Fruit fly (Drosophila melanogaster) whole organism, embryonic: ENCODE measurements around the gene CG8765.

Experiments
- CG11085 ChIP-seq: fragments of 200-800 bp; sonication (Bioruptor generic); IDR thresholded peaks from 2 replicates; pipeline ENCODE4 v1.3.6; 2022; ENCODE audit warnings: missing biosample characterization, missing genetic modification characterization
- CG11560 ChIP-seq: fragments of 200-800 bp; sonication (Bioruptor generic); IDR thresholded peaks from 3 replicates; pipeline ENCODE4 v1.3.6; 2022; ENCODE audit warnings: missing biosample characterization, missing genetic modification characterization
- CG12219 ChIP-seq: fragments of 200-800 bp; sonication (Bioruptor generic); optimal IDR thresholded peaks from 3 replicates; lab custom pipeline; 2018; ENCODE audit warnings: missing biosample characterization, mild to moderate bottlenecking, missing genetic modification characterization
- CG12659 ChIP-seq: fragments of 200-800 bp; sonication (Bioruptor generic); optimal IDR thresholded peaks from 3 replicates; lab custom pipeline; 2017; ENCODE audit warnings: mild to moderate bottlenecking, missing biosample characterization, missing genetic modification reagents, missing genetic modification characterization
- CG12769 ChIP-seq: fragments of 200-800 bp; sonication (Bioruptor generic); optimal IDR thresholded peaks from 2 replicates; lab custom pipeline; 2019; ENCODE audit warnings: missing biosample characterization, mild to moderate bottlenecking, missing genetic modification characterization, moderate library complexity
- CG13775 ChIP-seq: fragments of 200-800 bp; sonication (Bioruptor generic); optimal IDR thresholded peaks from 3 replicates; lab custom pipeline; 2017; ENCODE audit warnings: missing biosample characterization, mild to moderate bottlenecking, missing genetic modification characterization
- CG14441 ChIP-seq: fragments of 200-800 bp; sonication (Bioruptor generic); IDR thresholded peaks from 2 replicates; pipeline ENCODE4 v1.3.6; 2022; ENCODE audit warnings: missing biosample characterization, missing genetic modification characterization
- CG14860 ChIP-seq: fragments of 200-800 bp; sonication (Bioruptor generic); IDR thresholded peaks from 3 replicates; pipeline ENCODE4 v1.3.6; 2022; ENCODE audit warnings: missing biosample characterization, missing genetic modification characterization; ENCODE audit not compliant: partially characterized antibody
- CG15514 ChIP-seq: fragments of 200-800 bp; sonication (Bioruptor generic); optimal IDR thresholded peaks from 3 replicates; lab custom pipeline; 2017; ENCODE audit warnings: missing biosample characterization, missing genetic modification characterization, mild to moderate bottlenecking, moderate library complexity, missing genetic modification reagents
- CG18599 ChIP-seq: fragments of 200-800 bp; sonication (Bioruptor generic); optimal IDR thresholded peaks from 3 replicates; lab custom pipeline; 2017; ENCODE audit warnings: missing biosample characterization, missing genetic modification characterization, mild to moderate bottlenecking, moderate library complexity, missing genetic modification reagents
- CG2116 ChIP-seq: fragments of 200-800 bp; sonication (Bioruptor generic); optimal IDR thresholded peaks from 3 replicates; lab custom pipeline; 2018; ENCODE audit warnings: missing biosample characterization, mild to moderate bottlenecking, missing genetic modification characterization
- CG2199 ChIP-seq: fragments of 200-800 bp; sonication (Bioruptor generic); IDR thresholded peaks from 3 replicates; pipeline ENCODE4 v1.3.6; 2022; ENCODE audit warnings: missing biosample characterization, missing genetic modification characterization
- CG3065 ChIP-seq: fragments of 200-800 bp; sonication (Bioruptor generic); optimal IDR thresholded peaks from 2 replicates; lab custom pipeline; 2016; ENCODE audit warnings: missing biosample characterization, missing genetic modification characterization
- CG31441 ChIP-seq: fragments of 200-800 bp; sonication (Bioruptor generic); IDR thresholded peaks from 2 replicates; pipeline ENCODE4 v1.3.6; 2022; ENCODE audit warnings: missing biosample characterization, missing genetic modification characterization
- CG3847 ChIP-seq: fragments of 200-800 bp; sonication (Bioruptor generic); IDR thresholded peaks from 2 replicates; pipeline ENCODE4 v1.3.6; 2022; ENCODE audit warnings: missing biosample characterization, missing genetic modification characterization
- CG6175 ChIP-seq: fragments of 200-800 bp; sonication (Bioruptor generic); IDR thresholded peaks from 3 replicates; pipeline ENCODE4 v1.3.6; 2022; ENCODE audit warnings: missing biosample characterization, missing genetic modification characterization
- CG6254 ChIP-seq: fragments of 200-800 bp; sonication (Bioruptor generic); optimal IDR thresholded peaks from 3 replicates; lab custom pipeline; 2017; ENCODE audit warnings: mild to moderate bottlenecking, missing biosample characterization, missing genetic modification reagents, missing genetic modification characterization
- CG6683 ChIP-seq: fragments of 200-800 bp; sonication (Bioruptor generic); optimal IDR thresholded peaks from 2 replicates; lab custom pipeline; 2017; ENCODE audit warnings: missing biosample characterization, mild to moderate bottlenecking, missing genetic modification characterization, missing genetic modification reagents
- CG7839 ChIP-seq: fragments of 200-800 bp; sonication (Bioruptor generic); optimal IDR thresholded peaks from 3 replicates; lab custom pipeline; 2018; ENCODE audit warnings: missing biosample characterization, mild to moderate bottlenecking, missing genetic modification characterization, moderate library complexity
- CG8765 ChIP-seq: fragments of 200-800 bp; sonication (Bioruptor generic); IDR thresholded peaks from 2 replicates; pipeline ENCODE4 v1.3.6; 2022; ENCODE audit warnings: missing biosample characterization, missing genetic modification characterization
- CG8924 ChIP-seq: fragments of 200-800 bp; optimal IDR thresholded peaks from 3 replicates; lab custom pipeline; 2019; ENCODE audit warnings: missing biosample characterization, mild to moderate bottlenecking, missing genetic modification characterization, moderate library complexity
- CG9215 ChIP-seq: fragments of 200-800 bp; sonication (Bioruptor generic); IDR thresholded peaks from 2 replicates; pipeline ENCODE4 v1.3.6; 2022; ENCODE audit warnings: missing biosample characterization, missing genetic modification characterization
- CG9437 ChIP-seq: fragments of 200-800 bp; sonication (Bioruptor generic); optimal IDR thresholded peaks from 2 replicates; lab custom pipeline; 2018; ENCODE audit warnings: missing biosample characterization, mild to moderate bottlenecking, missing genetic modification characterization
- D19B ChIP-seq: fragments of 200-800 bp; sonication (Bioruptor generic); optimal IDR thresholded peaks from 2 replicates; lab custom pipeline; 2017; ENCODE audit warnings: missing biosample characterization, mild to moderate bottlenecking, missing genetic modification characterization
- Dip2 ChIP-seq: fragments of 200-800 bp; sonication (Bioruptor generic); IDR thresholded peaks from 2 replicates; pipeline ENCODE4 v1.3.6; 2022; ENCODE audit warnings: missing biosample characterization, missing genetic modification characterization
- Ets65A ChIP-seq: fragments of 200-800 bp; sonication (Bioruptor generic); peaks from one replicate; lab custom pipeline; 2016; ENCODE audit warnings: missing biosample characterization, missing genetic modification characterization
- Ets97D ChIP-seq: fragments of 200-800 bp; sonication (Bioruptor generic); optimal IDR thresholded peaks from 3 replicates; lab custom pipeline; 2016; ENCODE audit warnings: missing biosample characterization, missing genetic modification characterization
- Hr78 ChIP-seq, 2 experiments: fragments of 200-800 bp in 1 of 2; fragments of >200 bp in 1 of 2; sonication (Bioruptor generic) in 1 of 2; optimal IDR thresholded peaks; 2 replicates each; lab custom pipeline; 2017 to 2019; ENCODE audit warnings: missing biosample characterization in 2 of 2, missing genetic modification characterization in 2 of 2, mild to moderate bottlenecking in 1 of 2, moderate library complexity in 1 of 2
- Kr ChIP-seq: fragments of 200-800 bp; sonication (Bioruptor generic); optimal IDR thresholded peaks from 2 replicates; lab custom pipeline; 2017; ENCODE audit warnings: missing biosample characterization, mild to moderate bottlenecking, missing genetic modification characterization
- Myb ChIP-seq: fragments of 200-800 bp; sonication (Bioruptor generic); optimal IDR thresholded peaks from 2 replicates; lab custom pipeline; 2016; ENCODE audit warnings: missing biosample characterization, missing genetic modification characterization
- Spps ChIP-seq: fragments of 200-800 bp; sonication (Bioruptor generic); optimal IDR thresholded peaks from 2 replicates; lab custom pipeline; 2018; ENCODE audit warnings: missing biosample characterization, mild to moderate bottlenecking, missing genetic modification characterization
- Ssrp ChIP-seq: fragments of 200-800 bp; sonication (Bioruptor generic); optimal IDR thresholded peaks from 2 replicates; lab custom pipeline; 2018; ENCODE audit warnings: missing biosample characterization, mild to moderate bottlenecking, missing genetic modification characterization, moderate library complexity
- Xrp1 ChIP-seq: fragments of 200-800 bp; sonication (Bioruptor generic); IDR thresholded peaks from 2 replicates; pipeline ENCODE4 v1.3.6; 2022; ENCODE audit warnings: missing biosample characterization, missing genetic modification characterization
- chn ChIP-seq: fragments of 200-800 bp; sonication (Bioruptor generic); optimal IDR thresholded peaks from 2 replicates; lab custom pipeline; 2016; ENCODE audit warnings: missing biosample characterization, missing genetic modification characterization
- dpn ChIP-seq, 2 experiments: fragments of 200-800 bp; sonication (Bioruptor generic); optimal IDR thresholded peaks; 3 replicates each; lab custom pipeline; 2016; ENCODE audit warnings: missing biosample characterization in 2 of 2, missing genetic modification characterization in 2 of 2
- esg ChIP-seq: fragments of 200-800 bp; sonication (Bioruptor generic); conservative IDR thresholded peaks from 2 replicates; pipeline ENCODE4 v1.3.6; 2022; ENCODE audit warnings: missing biosample characterization, missing genetic modification characterization
- grau ChIP-seq: fragments of 200-800 bp; optimal IDR thresholded peaks from 3 replicates; lab custom pipeline; 2019; ENCODE audit warnings: missing biosample characterization, mild to moderate bottlenecking, missing genetic modification characterization, moderate library complexity
- grn ChIP-seq: fragments of 200-800 bp; sonication (Bioruptor generic); optimal IDR thresholded peaks from 3 replicates; lab custom pipeline; 2017; ENCODE audit warnings: missing biosample characterization, missing genetic modification characterization
- jigr1 ChIP-seq: fragments of 200-800 bp; sonication (Bioruptor generic); IDR thresholded peaks from 3 replicates; pipeline ENCODE4 v1.3.6; 2022; ENCODE audit warnings: missing biosample characterization, missing genetic modification characterization
- klu ChIP-seq: fragments of 200-800 bp; sonication (Bioruptor generic); IDR thresholded peaks from 2 replicates; pipeline ENCODE4 v1.3.6; 2022; ENCODE audit warnings: missing biosample characterization, missing genetic modification characterization
- mirr ChIP-seq: fragments of 200-800 bp; sonication (Bioruptor generic); optimal IDR thresholded peaks from 3 replicates; lab custom pipeline; 2018; ENCODE audit warnings: missing biosample characterization, mild to moderate bottlenecking, missing genetic modification characterization
- nerfin-2 ChIP-seq: fragments of 200-800 bp; sonication (Bioruptor generic); IDR thresholded peaks from 2 replicates; pipeline ENCODE4 v1.3.6; 2022; ENCODE audit warnings: missing biosample characterization, missing genetic modification characterization; ENCODE audit not compliant: partially characterized antibody
- salm ChIP-seq: fragments of 200-800 bp; sonication (Bioruptor generic); optimal IDR thresholded peaks from 2 replicates; lab custom pipeline; 2018; ENCODE audit warnings: missing biosample characterization, mild to moderate bottlenecking, missing genetic modification characterization
- sc ChIP-seq, 3 experiments: fragments of >200 bp in 2 of 3; fragments of 200-800 bp in 1 of 3; sonication (Bioruptor generic) in 1 of 3; optimal IDR thresholded peaks; 2 replicates in 2 of 3; 3 replicates in 1 of 3; lab custom pipeline; 2017; ENCODE audit warnings: mild to moderate bottlenecking in 1 of 3, missing biosample characterization in 1 of 3, missing genetic modification characterization in 1 of 3, missing genetic modification reagents in 1 of 3
- scrt ChIP-seq: fragments of 200-800 bp; sonication (Bioruptor generic); optimal IDR thresholded peaks from 2 replicates; lab custom pipeline; 2018; ENCODE audit warnings: missing biosample characterization, mild to moderate bottlenecking, missing genetic modification characterization, moderate library complexity
- sens-2 ChIP-seq: fragments of 200-800 bp; sonication (Bioruptor generic); IDR thresholded peaks from 2 replicates; pipeline ENCODE4 v1.3.6; 2022; ENCODE audit warnings: missing biosample characterization, missing genetic modification characterization
- seq ChIP-seq: fragments of 200-800 bp; sonication (Bioruptor generic); IDR thresholded peaks from 2 replicates; pipeline ENCODE4 v1.3.6; 2022; ENCODE audit warnings: missing biosample characterization, missing genetic modification characterization
- tin ChIP-seq: fragments of 200-800 bp; sonication (Bioruptor generic); optimal IDR thresholded peaks from 3 replicates; lab custom pipeline; 2016; ENCODE audit warnings: missing biosample characterization, missing genetic modification characterization
- tio ChIP-seq: fragments of 200-800 bp; sonication (Bioruptor generic); optimal IDR thresholded peaks from 2 replicates; lab custom pipeline; 2017; ENCODE audit warnings: missing biosample characterization, missing genetic modification characterization, inconsistent platforms
- wek ChIP-seq: fragments of 200-800 bp; sonication (Bioruptor generic); optimal IDR thresholded peaks from 3 replicates; lab custom pipeline; 2018; ENCODE audit warnings: missing biosample characterization, mild to moderate bottlenecking, missing genetic modification characterization, moderate library complexity
- wor ChIP-seq: fragments of 200-800 bp; sonication (Bioruptor generic); IDR thresholded peaks from 2 replicates; pipeline ENCODE4 v1.3.6; 2022; ENCODE audit warnings: missing biosample characterization, missing genetic modification characterization

The CG8765 gene

DNA sequence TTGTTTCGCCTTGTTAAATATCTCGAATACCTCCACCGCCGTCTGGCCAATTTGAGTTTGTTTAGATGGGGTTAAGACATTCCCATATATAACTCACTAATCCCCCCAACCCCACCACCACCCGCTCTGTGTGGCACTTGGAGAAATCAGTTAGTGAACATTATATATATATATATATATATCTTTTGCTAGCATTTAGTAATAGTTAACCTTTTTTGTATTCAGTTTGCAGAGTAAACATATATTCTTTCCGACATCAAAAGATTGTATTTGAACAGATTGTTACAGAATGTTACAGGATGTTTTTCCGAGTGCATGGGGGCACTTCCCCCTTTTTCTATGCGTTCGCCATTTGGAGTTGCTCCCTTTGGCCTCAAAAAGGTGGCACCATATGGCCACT lies 16.7 kb downstream of the CG8765 start (continued):
- no peak for TF ChIP-seq CG9215 (GFP tag; lab: Robert Waterston, UW)
- TF ChIP-seq CG12659 (GFP tag; lab: Kevin White, UChicago): peak; percentile 27
- no peak for TF ChIP-seq klu (GFP tag; lab: Robert Waterston, UW)
- no peak for TF ChIP-seq CG12219 (GFP tag; lab: Kevin White, UChicago)
- TF ChIP-seq tin: peak; percentile 44
- TF ChIP-seq CG18599: peak; percentile 23
- TF ChIP-seq scrt (GFP tag; lab: Kevin White, UChicago): no peak
- TF ChIP-seq CG3065 (GFP tag; lab: Kevin White, UChicago): no peak
- TF ChIP-seq wor (GFP tag; lab: Robert Waterston, UW): peak; percentile 38; the same call in 1 of the 2 replicates
- no peak for TF ChIP-seq CG6683 (GFP tag; lab: Kevin White, UChicago)
- no peak for TF ChIP-seq Ets65A
- no peak for TF ChIP-seq CG13775
- TF ChIP-seq CG8765: no peak
- TF ChIP-seq D19B (GFP tag; lab: Kevin White, UChicago): no peak
- TF ChIP-seq Ets97D (GFP tag; lab: Kevin White, UChicago): no peak
- no peak for TF ChIP-seq Dip2 (GFP tag; lab: Robert Waterston, UW)
- TF ChIP-seq wek (GFP tag; lab: Kevin White, UChicago): no peak
- no peak for TF ChIP-seq chn
- peak; percentile 34 for TF ChIP-seq grau (tag; lab: Kevin White, UChicago)
- peak; percentile 52 for TF ChIP-seq CG7839
- TF ChIP-seq CG2116 (GFP tag; lab: Kevin White, UChicago): no peak
- no peak for TF ChIP-seq sens-2 (GFP tag; lab: Robert Waterston, UW)
- TF ChIP-seq Xrp1 (GFP tag; lab: Robert Waterston, UW): peak; percentile 68
- no peak for TF ChIP-seq grn (GFP tag; lab: Kevin White, UChicago)
- no peak for TF ChIP-seq CG11560 (tag; lab: Robert Waterston, UW)
- TF ChIP-seq CG9437: no peak
- no peak for TF ChIP-seq CG6175 (GFP tag; lab: Robert Waterston, UW)
- TF ChIP-seq Kr (GFP tag; lab: Kevin White, UChicago): no peak
- TF ChIP-seq sc (optimal IDR thresholded peaks at IDR 0.05; lab: Kevin White, UChicago): no peak
- TF ChIP-seq sc (GFP tag; optimal IDR thresholded peaks at IDR 0.05; lab: Kevin White, UChicago): peak; percentile 34
- TF ChIP-seq CG12769 (tag; lab: Kevin White, UChicago): no peak
- no peak for TF ChIP-seq nerfin-2 (GFP tag; lab: Robert Waterston, UW)
- 0 out of 2 replicates have a peak, but pooled peaks have one; percentile 13 for TF ChIP-seq CG14441 (GFP tag; lab: Robert Waterston, UW)
- no peak for TF ChIP-seq Spps (tag; lab: Kevin White, UChicago)
- peak; percentile 50 for TF ChIP-seq CG31441
- no peak for TF ChIP-seq seq (GFP tag; lab: Robert Waterston, UW)
- TF ChIP-seq Hr78 (GFP tag; optimal IDR thresholded peaks at IDR 0.05; lab: Kevin White, UChicago): no peak
- no peak for TF ChIP-seq jigr1
- no peak for TF ChIP-seq mirr
- TF ChIP-seq CG3847: no peak
- TF ChIP-seq CG14860 (GFP tag; lab: Robert Waterston, UW): no peak
- peak; percentile 27; the same call in 1 of the 2 replicates for TF ChIP-seq esg (GFP tag; lab: Robert Waterston, UW)
- TF ChIP-seq dpn (GFP tag; optimal IDR thresholded peaks at IDR 0.05; lab: Kevin White, UChicago): no peak
- no peak for TF ChIP-seq CG15514
- peak; percentile 40 for TF ChIP-seq CG6254
- TF ChIP-seq CG2199 (GFP tag; lab: Robert Waterston, UW): no peak
- no peak for TF ChIP-seq Myb (GFP tag; lab: Kevin White, UChicago)
- peak; percentile 33 for TF ChIP-seq CG8924 (tag; lab: Kevin White, UChicago)
- TF ChIP-seq salm (tag; lab: Kevin White, UChicago): no peak
- peak; percentile 35 for TF ChIP-seq Ssrp (tag; lab: Kevin White, UChicago)
- no peak for TF ChIP-seq CG11085
- no peak for TF ChIP-seq tio
